Fruit fly (Drosophila melanogaster) Kc167 (cell line): ENCODE measurements around the gene Ssl2.

ENCODE experiments used
- Myc ChIP-seq: fragments of >200 bp; optimal IDR thresholded peaks from 2 replicates; lab custom pipeline; 2017; ENCODE audit warnings: missing external identifiers
- Sin3A ChIP-seq: fragments of >200 bp; optimal IDR thresholded peaks from 2 replicates; lab custom pipeline; 2018; ENCODE audit warnings: missing external identifiers
- h ChIP-seq: fragments of >200 bp; optimal IDR thresholded peaks from 3 replicates; lab custom pipeline; 2018; ENCODE audit warnings: missing external identifiers
- insv ChIP-seq: fragments of >200 bp; optimal IDR thresholded peaks from 3 replicates; lab custom pipeline; 2018; ENCODE audit warnings: missing external identifiers
- psq ChIP-seq: fragments of >200 bp; optimal IDR thresholded peaks from 2 replicates; lab custom pipeline; 2017; ENCODE audit warnings: missing external identifiers
- ttk ChIP-seq: sonication (Bioruptor generic); optimal IDR thresholded peaks from 2 replicates; lab custom pipeline; 2017; ENCODE audit warnings: missing external identifiers

Ssl2 gene

dm6 chr3R:28998999-28999398, 33.4 kb downstream of the Ssl2 start:
- TF ChIP-seq ttk (lab: Kevin White, UChicago): no peak
- TF ChIP-seq Sin3A (lab: Kevin White, UChicago): no peak
- TF ChIP-seq insv (lab: Kevin White, UChicago): no peak
- TF ChIP-seq Myc: no peak
- TF ChIP-seq h (lab: Kevin White, UChicago): no peak
- TF ChIP-seq psq (lab: Kevin White, UChicago): no peak

DNA sequence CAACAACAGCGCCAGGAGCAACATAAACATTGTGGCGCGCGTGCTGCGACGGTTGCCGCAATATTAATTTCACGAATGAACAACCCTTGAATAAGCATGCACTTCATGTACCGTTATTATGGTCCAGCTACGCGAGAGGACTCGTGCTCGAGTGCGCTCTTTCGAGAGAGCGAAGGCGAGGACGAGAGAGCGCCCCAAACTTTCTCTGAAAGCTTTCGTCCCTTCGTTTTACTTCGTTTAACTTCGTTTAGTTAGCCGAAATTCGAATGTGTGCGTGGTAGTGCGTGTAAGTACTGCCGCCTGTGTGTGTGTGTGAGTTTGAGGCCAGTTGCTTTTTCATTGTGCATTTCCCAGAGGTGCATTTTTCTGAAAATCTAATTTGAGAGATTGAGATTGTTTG, 41.7 kb downstream of the Ssl2 start:
- no peak for TF ChIP-seq psq (lab: Kevin White, UChicago)
- no peak for TF ChIP-seq ttk (lab: Kevin White, UChicago)
- no peak for TF ChIP-seq h (lab: Kevin White, UChicago)
- no peak for TF ChIP-seq Sin3A (lab: Kevin White, UChicago)
- TF ChIP-seq insv (lab: Kevin White, UChicago): no peak
- no peak for TF ChIP-seq Myc

DNA sequence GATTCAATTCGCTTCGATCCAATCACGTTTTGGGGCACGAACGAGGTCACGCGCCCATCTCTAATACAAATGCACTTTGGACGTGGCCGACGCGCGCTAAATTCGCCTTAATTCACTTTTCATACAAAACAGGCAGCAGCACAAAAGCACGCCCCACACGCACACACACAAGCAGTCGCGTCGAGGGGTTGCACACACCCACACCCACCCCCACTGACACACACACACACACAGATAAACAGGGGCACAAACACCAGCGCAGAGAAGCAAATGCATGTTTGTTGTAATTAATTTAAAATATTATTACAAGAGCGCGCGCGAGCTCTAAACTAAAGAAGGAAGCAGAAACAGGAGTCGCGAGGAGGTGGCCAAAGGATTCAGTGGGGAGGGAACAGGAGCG, 43.1 kb downstream of the Ssl2 start:
- TF ChIP-seq insv (lab: Kevin White, UChicago) (no peak), Myc (no peak), ttk (lab: Kevin White, UChicago) (no peak), Sin3A (lab: Kevin White, UChicago) (no peak), psq (lab: Kevin White, UChicago) (no peak), h (lab: Kevin White, UChicago) (no peak)

DNA sequence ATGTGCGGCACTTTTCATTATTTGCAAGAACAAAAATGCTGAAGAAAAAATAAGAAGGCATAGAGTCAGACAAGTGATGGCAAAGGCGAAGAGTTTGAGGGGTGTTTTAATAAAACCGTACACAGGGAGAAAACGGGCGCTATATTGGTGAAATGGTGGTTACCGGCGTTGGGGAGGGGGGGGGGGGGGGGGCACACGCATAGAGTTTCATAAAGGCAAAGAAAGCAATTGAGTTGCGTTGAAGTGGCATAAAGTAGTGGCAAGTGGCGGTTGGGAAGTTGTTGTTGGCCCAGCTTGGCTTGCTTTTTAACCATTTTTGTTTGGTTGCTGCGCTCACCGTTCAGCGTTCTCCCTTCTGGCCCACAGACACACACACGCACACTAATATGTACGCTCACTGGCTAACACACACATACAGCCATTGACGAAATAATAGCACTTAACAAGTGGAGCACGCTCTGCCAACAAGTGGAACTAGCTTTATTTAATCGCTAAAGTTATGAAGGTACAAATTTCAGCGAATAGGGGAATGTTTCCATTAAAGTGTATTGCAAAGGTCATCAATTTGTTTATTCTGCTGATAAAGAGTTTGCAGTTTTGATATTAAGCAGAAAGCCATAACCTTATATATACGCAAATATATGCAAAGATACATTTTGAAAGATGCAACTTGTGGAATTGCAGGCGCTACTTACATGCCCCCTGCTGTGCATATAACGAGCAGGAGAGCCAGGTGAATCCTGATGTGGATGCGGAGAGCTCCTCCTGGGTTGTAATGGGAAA, 44.7 kb downstream of the Ssl2 start:
- no peak for TF ChIP-seq h (lab: Kevin White, UChicago)
- no peak for TF ChIP-seq ttk (lab: Kevin White, UChicago)
- TF ChIP-seq Sin3A (lab: Kevin White, UChicago): no peak
- TF ChIP-seq insv (lab: Kevin White, UChicago): no peak
- TF ChIP-seq psq (lab: Kevin White, UChicago): no peak

DNA sequence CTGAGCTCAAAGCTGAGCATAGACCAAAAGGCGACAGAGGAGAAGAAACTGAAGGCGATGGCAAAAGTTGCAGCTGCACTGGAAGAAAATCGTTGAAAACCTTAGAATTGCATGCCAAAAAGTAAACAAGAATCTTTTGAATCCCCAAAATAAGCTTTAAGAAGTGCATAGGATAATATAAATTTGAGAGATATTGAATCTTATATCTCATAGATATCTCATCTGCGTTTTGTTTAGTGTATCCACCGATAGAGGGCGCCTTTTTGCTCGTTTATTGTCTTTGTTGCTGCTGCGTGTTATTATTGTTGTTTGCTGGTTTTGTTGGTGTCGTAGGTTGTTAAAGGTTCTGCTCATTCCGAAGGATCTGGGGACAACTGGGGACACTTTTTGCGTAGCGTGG, 46.6 kb downstream of the Ssl2 start:
- TF ChIP-seq Myc: no peak
- no peak for TF ChIP-seq Sin3A (lab: Kevin White, UChicago)
- TF ChIP-seq h (lab: Kevin White, UChicago): no peak
- no peak for TF ChIP-seq ttk (lab: Kevin White, UChicago)
- no peak for TF ChIP-seq psq (lab: Kevin White, UChicago)
- TF ChIP-seq insv (lab: Kevin White, UChicago): no peak
